Fruit fly (Drosophila melanogaster) whole organism, adult: ENCODE results near the gene GILT2.

ENCODE experiments used
- CG11617 ChIP-seq: fragments of 200-800 bp; sonication (Bioruptor generic); optimal IDR thresholded peaks from 2 replicates; lab custom pipeline; 2017; ENCODE audit warnings: mild to moderate bottlenecking, missing biosample characterization, missing genetic modification reagents, missing genetic modification characterization
- CG12768 ChIP-seq: fragments of 200-800 bp; sonication (Bioruptor generic); optimal IDR thresholded peaks from 2 replicates; lab custom pipeline; 2017; ENCODE audit warnings: missing biosample characterization, missing genetic modification characterization, mild to moderate bottlenecking, moderate library complexity, missing genetic modification reagents
- CG14711 ChIP-seq: fragments of 200-800 bp; sonication (Bioruptor generic); optimal IDR thresholded peaks from 2 replicates; lab custom pipeline; 2018; ENCODE audit warnings: missing biosample characterization, mild to moderate bottlenecking, missing genetic modification characterization, moderate library complexity
- CG1620 ChIP-seq: fragments of 200-800 bp; sonication (Bioruptor generic); optimal IDR thresholded peaks from 2 replicates; lab custom pipeline; 2016; ENCODE audit warnings: missing biosample characterization, missing genetic modification characterization
- CG33017 ChIP-seq: fragments of 200-800 bp; sonication (Bioruptor generic); optimal IDR thresholded peaks from 2 replicates; lab custom pipeline; 2018; ENCODE audit warnings: missing biosample characterization, mild to moderate bottlenecking, missing genetic modification characterization, moderate library complexity
- CG5204 ChIP-seq: fragments of 200-800 bp; sonication (Bioruptor generic); optimal IDR thresholded peaks from 2 replicates; lab custom pipeline; 2016; ENCODE audit warnings: missing biosample characterization, missing genetic modification characterization
- CG7045 ChIP-seq: fragments of 200-800 bp; sonication (Bioruptor generic); optimal IDR thresholded peaks from 2 replicates; lab custom pipeline; 2017; ENCODE audit warnings: missing biosample characterization, mild to moderate bottlenecking, missing genetic modification characterization
- CG7101 ChIP-seq: fragments of 200-800 bp; sonication (Bioruptor generic); optimal IDR thresholded peaks from 2 replicates; lab custom pipeline; 2018; ENCODE audit warnings: missing biosample characterization, mild to moderate bottlenecking, missing genetic modification characterization, moderate library complexity
- Clk ChIP-seq: fragments of 200-800 bp; sonication (Bioruptor generic); optimal IDR thresholded peaks from 2 replicates; lab custom pipeline; 2017; ENCODE audit warnings: missing biosample characterization, missing genetic modification characterization
- Crg-1 ChIP-seq: fragments of 200-800 bp; sonication (Bioruptor generic); optimal IDR thresholded peaks from 2 replicates; lab custom pipeline; 2016; ENCODE audit warnings: missing biosample characterization, missing genetic modification characterization
- Hr96 ChIP-seq: fragments of 200-800 bp; sonication (Bioruptor generic); optimal IDR thresholded peaks from 2 replicates; lab custom pipeline; 2016; ENCODE audit warnings: missing biosample characterization, missing genetic modification characterization
- Mnt ChIP-seq: fragments of 200-800 bp; sonication (Bioruptor generic); optimal IDR thresholded peaks from 2 replicates; lab custom pipeline; 2016; ENCODE audit warnings: missing biosample characterization, mild to moderate bottlenecking, missing genetic modification characterization
- bab1 ChIP-seq: fragments of 200-800 bp; sonication (Bioruptor generic); optimal IDR thresholded peaks from 3 replicates; lab custom pipeline; 2019; ENCODE audit warnings: missing biosample characterization, mild to moderate bottlenecking, missing genetic modification characterization, moderate library complexity
- cic ChIP-seq: fragments of 200-800 bp; sonication (Bioruptor generic); optimal IDR thresholded peaks from 2 replicates; lab custom pipeline; 2017; ENCODE audit warnings: missing biosample characterization, mild to moderate bottlenecking, missing genetic modification characterization, moderate library complexity
- cnc ChIP-seq, 2 experiments: fragments of >200 bp; optimal IDR thresholded peaks; 2 replicates each; lab custom pipeline; 2017
- kay ChIP-seq: fragments of 200-800 bp; sonication (Bioruptor generic); peaks from one replicate; lab custom pipeline; 2016; ENCODE audit warnings: missing biosample characterization, missing genetic modification characterization, borderline replicate concordance
- ovo ChIP-seq: fragments of 200-800 bp; sonication (Bioruptor generic); optimal IDR thresholded peaks from 2 replicates; lab custom pipeline; 2016; ENCODE audit warnings: missing biosample characterization, missing genetic modification characterization
- pad ChIP-seq: fragments of 200-800 bp; sonication (Bioruptor generic); optimal IDR thresholded peaks from 3 replicates; lab custom pipeline; 2017; ENCODE audit warnings: missing biosample characterization, missing genetic modification characterization, mild to moderate bottlenecking, moderate library complexity, missing genetic modification reagents
- tj ChIP-seq: fragments of 200-800 bp; sonication (Bioruptor generic); optimal IDR thresholded peaks from 3 replicates; lab custom pipeline; 2017; ENCODE audit warnings: missing biosample characterization, mild to moderate bottlenecking, missing genetic modification characterization, moderate library complexity
- toe ChIP-seq: fragments of 200-800 bp; sonication (Bioruptor generic); optimal IDR thresholded peaks from 2 replicates; lab custom pipeline; 2016; ENCODE audit warnings: missing biosample characterization, missing genetic modification characterization

Gene GILT2

DNA sequence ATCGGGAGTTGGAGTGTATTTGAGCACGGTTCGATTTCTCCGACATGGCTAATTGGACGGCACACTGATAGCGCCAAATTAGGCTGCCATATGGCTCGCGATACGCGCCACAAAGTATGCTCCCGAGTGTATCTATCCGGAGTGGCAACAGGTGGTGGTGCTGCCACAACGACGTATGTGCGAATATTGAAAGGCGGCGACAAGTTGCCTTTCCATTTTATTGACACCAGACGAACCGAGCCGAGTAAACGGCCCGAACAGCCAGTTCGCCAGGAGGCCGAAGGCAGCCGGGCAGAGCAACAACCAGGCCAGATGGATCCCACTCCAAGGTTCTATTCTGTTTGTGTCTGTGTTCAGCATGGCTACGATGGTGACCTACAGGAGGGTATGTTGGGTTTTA is 20.1 kb downstream of the GILT2 start, which contains the start of gene prt:
TSS of gene prt (minus strand) at position 193 of the 400 bp plus-strand sequence.
- TF ChIP-seq CG33017 (tag; lab: Kevin White, UChicago): no peak
- TF ChIP-seq Hr96 (GFP tag; lab: Kevin White, UChicago): no peak
- no peak for TF ChIP-seq CG5204 (GFP tag; lab: Kevin White, UChicago)
- TF ChIP-seq Crg-1 (GFP tag; lab: Kevin White, UChicago): no peak
- no peak for TF ChIP-seq kay (GFP tag; lab: Kevin White, UChicago)
- no peak for TF ChIP-seq CG14711 (tag; lab: Kevin White, UChicago)
- no peak for TF ChIP-seq tj (GFP tag; lab: Kevin White, UChicago)
- TF ChIP-seq toe: no peak
- TF ChIP-seq Mnt (GFP tag; lab: Kevin White, UChicago): no peak
- TF ChIP-seq CG7045 (GFP tag; lab: Kevin White, UChicago): no peak
- TF ChIP-seq CG12768: no peak
- no peak for TF ChIP-seq ovo
- TF ChIP-seq CG7101 (tag; lab: Kevin White, UChicago): no peak
- TF ChIP-seq cic (GFP tag; lab: Kevin White, UChicago): no peak
- no peak for TF ChIP-seq Clk (GFP tag; lab: Kevin White, UChicago)
- no peak for TF ChIP-seq CG1620 (GFP tag; lab: Kevin White, UChicago)
- TF ChIP-seq CG11617: no peak
- TF ChIP-seq pad (GFP tag; lab: Kevin White, UChicago): no peak

DNA sequence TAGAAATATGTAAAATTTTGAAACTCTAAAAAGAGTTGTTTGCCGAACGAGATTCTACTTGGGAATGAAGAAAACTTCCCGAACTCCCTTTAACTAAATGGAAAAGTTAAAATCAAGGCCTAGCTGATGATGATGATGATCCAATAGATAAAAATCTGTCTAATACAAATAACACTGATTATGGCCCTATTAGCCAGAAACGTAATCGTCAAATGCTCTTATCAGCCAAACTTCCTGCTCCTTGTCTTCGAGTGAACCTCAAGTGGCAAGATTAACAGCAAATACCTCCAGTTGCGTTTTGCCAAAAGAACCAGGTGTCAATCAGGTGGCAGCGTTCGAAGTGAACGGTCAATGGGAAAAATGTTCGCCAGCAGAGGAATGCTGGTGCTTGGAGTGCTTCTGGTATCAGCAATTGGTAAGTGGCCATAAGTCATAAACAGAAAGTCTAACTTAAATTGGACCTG is 21.6 kb downstream of the GILT2 start, which contains the start of the genes CG31468 and Gba1a:
TSS of gene CG31468 (minus strand) at position 51 of the 464 bp plus-strand sequence.
TSS of gene Gba1a (plus strand) at position 318 of the 464 bp plus-strand sequence.
- TF ChIP-seq Hr96 (GFP tag; lab: Kevin White, UChicago) (no peak), Crg-1 (GFP tag; lab: Kevin White, UChicago) (no peak), cic (GFP tag; lab: Kevin White, UChicago) (no peak), CG11617 (no peak), CG5204 (GFP tag; lab: Kevin White, UChicago) (no peak), CG7101 (tag; lab: Kevin White, UChicago) (no peak), CG33017 (tag; lab: Kevin White, UChicago) (no peak), Mnt (GFP tag; lab: Kevin White, UChicago) (no peak), Clk (GFP tag; lab: Kevin White, UChicago) (no peak), cnc (optimal IDR thresholded peaks at IDR 0.05; lab: Kevin White, UChicago) (no peak), ovo (no peak), CG14711 (tag; lab: Kevin White, UChicago) (no peak), tj (GFP tag; lab: Kevin White, UChicago) (no peak), pad (GFP tag; lab: Kevin White, UChicago) (no peak), toe (no peak), bab1 (no peak)

DNA sequence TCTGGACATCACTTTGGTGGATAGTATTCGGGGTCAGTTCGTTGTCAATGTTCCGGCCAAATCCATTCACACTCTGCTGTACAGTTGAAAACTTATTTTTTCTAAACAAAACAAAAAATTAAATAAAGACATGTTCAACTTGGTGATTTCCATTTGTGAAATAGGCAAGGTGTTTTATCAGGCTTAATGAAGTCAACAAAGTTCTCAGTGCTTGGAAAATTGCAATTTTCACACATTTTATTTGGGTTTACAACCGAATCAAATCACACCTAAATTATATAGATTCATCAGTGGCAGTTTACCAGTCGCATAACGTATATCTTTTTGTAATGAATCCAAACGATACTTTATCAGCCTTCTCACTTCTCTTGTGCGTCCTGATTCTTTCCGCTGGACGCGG is 23.8 kb downstream of the GILT2 start, which contains the start of gene Qsox4:
TSS of gene Qsox4 (plus strand) at position 301 of the 400 bp plus-strand sequence.
- no peak for TF ChIP-seq pad (GFP tag; lab: Kevin White, UChicago)
- TF ChIP-seq bab1: no peak
- TF ChIP-seq Hr96 (GFP tag; lab: Kevin White, UChicago): no peak
- TF ChIP-seq CG1620 (GFP tag; lab: Kevin White, UChicago): no peak
- TF ChIP-seq CG33017 (tag; lab: Kevin White, UChicago): no peak
- no peak for TF ChIP-seq kay (GFP tag; lab: Kevin White, UChicago)
- no peak for TF ChIP-seq ovo
- no peak for TF ChIP-seq Crg-1 (GFP tag; lab: Kevin White, UChicago)
- no peak for TF ChIP-seq cic (GFP tag; lab: Kevin White, UChicago)
- TF ChIP-seq cnc (optimal IDR thresholded peaks at IDR 0.05; lab: Kevin White, UChicago): no peak
- TF ChIP-seq CG14711 (tag; lab: Kevin White, UChicago): no peak
- no peak for TF ChIP-seq CG5204 (GFP tag; lab: Kevin White, UChicago)
- TF ChIP-seq CG7101 (tag; lab: Kevin White, UChicago): no peak
- no peak for TF ChIP-seq CG12768
- no peak for TF ChIP-seq tj (GFP tag; lab: Kevin White, UChicago)
- no peak for TF ChIP-seq toe

DNA sequence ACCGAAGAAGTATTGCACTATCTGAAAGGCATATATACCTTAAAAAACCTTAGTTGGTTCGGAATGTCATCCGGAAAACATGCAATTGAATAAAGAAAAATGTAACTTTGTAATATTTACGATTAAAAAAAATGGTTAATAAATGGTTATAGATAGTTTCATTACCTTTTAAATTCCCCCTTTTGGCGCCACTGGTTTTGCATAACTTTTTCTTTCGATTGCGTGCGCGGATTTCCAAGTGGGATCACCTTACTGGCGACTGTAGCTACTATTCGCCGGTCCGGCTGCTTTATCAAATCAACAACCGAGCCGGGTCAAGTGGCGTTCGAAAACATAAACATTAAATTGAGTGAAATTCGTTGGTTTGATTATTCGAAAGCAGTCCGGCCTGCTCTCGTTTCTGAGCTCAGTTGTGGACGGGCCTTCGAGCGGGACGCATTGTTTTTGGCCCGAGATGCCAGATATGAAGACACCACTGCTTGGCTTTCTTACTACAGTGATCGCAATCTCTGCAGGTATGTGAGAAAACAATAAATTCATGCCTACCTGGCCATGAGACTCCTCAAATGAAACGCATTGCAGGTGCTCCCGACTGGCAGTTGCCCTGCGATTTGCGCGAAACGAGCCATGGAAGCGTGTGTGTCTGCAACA is 25.8 kb downstream of the GILT2 start, which contains the start of gene Gba1b:
TSS of gene Gba1b (plus strand) at position 422 of the 651 bp plus-strand sequence.
- no peak for TF ChIP-seq kay (GFP tag; lab: Kevin White, UChicago)
- TF ChIP-seq pad (GFP tag; lab: Kevin White, UChicago): no peak
- no peak for TF ChIP-seq cic (GFP tag; lab: Kevin White, UChicago)
- no peak for TF ChIP-seq CG11617
- no peak for TF ChIP-seq bab1
- TF ChIP-seq ovo: no peak
- TF ChIP-seq CG7101 (tag; lab: Kevin White, UChicago): no peak
- TF ChIP-seq CG33017 (tag; lab: Kevin White, UChicago): no peak
- TF ChIP-seq CG12768: no peak
- no peak for TF ChIP-seq CG5204 (GFP tag; lab: Kevin White, UChicago)
- TF ChIP-seq Hr96 (GFP tag; lab: Kevin White, UChicago): no peak

DNA sequence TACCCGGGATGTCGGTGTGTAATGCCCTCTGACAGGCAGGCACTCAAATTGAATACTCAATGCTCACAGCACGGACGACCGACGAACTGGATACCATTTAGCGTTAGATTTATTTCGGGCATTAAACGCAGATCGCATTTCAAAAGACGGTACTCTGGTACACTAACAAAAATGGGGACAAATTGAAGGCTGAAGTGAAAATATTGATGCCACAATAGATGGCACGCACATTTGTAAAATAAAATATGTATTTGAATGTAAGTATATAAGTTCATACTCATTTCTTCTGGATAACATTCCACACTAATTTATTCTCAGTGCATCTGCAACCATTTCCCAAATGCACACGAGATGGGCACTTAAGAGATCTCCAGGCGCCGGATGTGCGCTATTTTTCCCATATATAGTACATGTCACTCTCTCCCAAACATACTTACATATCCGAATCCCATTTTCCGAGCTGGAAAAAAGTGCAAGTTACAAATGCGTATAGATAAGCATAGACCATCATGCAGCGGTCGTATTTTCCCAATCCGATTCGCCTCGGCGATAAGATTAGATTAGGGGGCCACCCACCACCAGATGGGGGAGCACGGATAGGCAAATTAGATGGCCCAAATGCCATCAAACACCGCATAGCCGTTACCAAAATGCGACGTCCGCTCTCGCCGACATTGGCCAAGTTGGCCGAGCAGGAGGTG is 31.0 kb downstream of the GILT2 start, which contains the start of gene CG10301:
TSS of gene CG10301 (plus strand) at position 651 of the 701 bp plus-strand sequence.
- TF ChIP-seq CG7045 (GFP tag; lab: Kevin White, UChicago) (no peak), pad (GFP tag; lab: Kevin White, UChicago) (no peak), CG33017 (tag; lab: Kevin White, UChicago) (no peak), CG11617 (no peak), CG14711 (tag; lab: Kevin White, UChicago) (no peak), ovo (no peak), cnc (optimal IDR thresholded peaks at IDR 0.05; lab: Kevin White, UChicago) (no peak), CG1620 (GFP tag; lab: Kevin White, UChicago) (no peak), cic (GFP tag; lab: Kevin White, UChicago) (no peak), tj (GFP tag; lab: Kevin White, UChicago) (no peak), Crg-1 (GFP tag; lab: Kevin White, UChicago) (no peak), CG7101 (tag; lab: Kevin White, UChicago) (no peak), CG12768 (no peak), bab1 (no peak)
